Worm (Caenorhabditis elegans): ENCODE data around the gene F02D10.6.

ce11 chrX:13466926-13467866, 15.7 kb upstream of the F02D10.6 start, which contains the start of gene col-183:
- TF ChIP-seq pes-1 (GFP tag; IDR thresholded peaks at IDR 0.05) = no peak
- no peak for TF ChIP-seq scrt-1 (GFP tag; IDR thresholded peaks at IDR 0.05)
- no peak for TF ChIP-seq aly-1 (tag; optimal IDR thresholded peaks at IDR 0.05)
- TF ChIP-seq ama-1 (optimal IDR thresholded peaks at IDR 0.05) = no peak
- no peak for TF ChIP-seq flt-1 (GFP tag; IDR thresholded peaks at IDR 0.05)
- TF ChIP-seq hmbx-1 (tag; optimal IDR thresholded peaks at IDR 0.05) = no peak
- no peak for TF ChIP-seq ceh-13 (GFP tag; optimal IDR thresholded peaks at IDR 0.05)
- TF ChIP-seq tra-4 (tag; optimal IDR thresholded peaks at IDR 0.05) = no peak

All from whole organism, early embryonic.